Fruit fly (Drosophila melanogaster) whole organism, prepupa: ENCODE measurements around the gene TkR99D.
"Not testable (repeated sequence)": the region's sequence is repeated elsewhere in the genome, so short reads cannot be mapped to it uniquely, and the experiment has no call there.

Experiments used
- CG10631 ChIP-seq: fragments of 200-800 bp; sonication (Bioruptor generic); optimal IDR thresholded peaks from 2 replicates; lab custom pipeline; 2016; ENCODE audit warnings: missing biosample characterization, missing genetic modification characterization
- CG10669 ChIP-seq: fragments of 200-800 bp; sonication (Bioruptor generic); optimal IDR thresholded peaks from 3 replicates; lab custom pipeline; 2018; ENCODE audit warnings: missing biosample characterization, mild to moderate bottlenecking, missing genetic modification characterization, moderate library complexity
- CG11294 ChIP-seq: fragments of 200-800 bp; sonication (Bioruptor generic); IDR thresholded peaks from 2 replicates; pipeline ENCODE4 v1.3.6; 2022; ENCODE audit warnings: missing biosample characterization, missing genetic modification characterization
- CG11762 ChIP-seq: fragments of 200-800 bp; sonication (Bioruptor generic); optimal IDR thresholded peaks from 3 replicates; lab custom pipeline; 2016; ENCODE audit warnings: missing biosample characterization, missing genetic modification characterization; ENCODE audit not compliant: insufficient read depth
- CG15336 ChIP-seq: fragments of 200-800 bp; sonication (Bioruptor generic); IDR thresholded peaks from 2 replicates; pipeline ENCODE4 v1.3.6; 2022; ENCODE audit warnings: missing biosample characterization, missing genetic modification characterization
- CG1621 ChIP-seq: fragments of 200-800 bp; sonication (Bioruptor generic); optimal IDR thresholded peaks from 3 replicates; lab custom pipeline; 2018; ENCODE audit warnings: missing biosample characterization, mild to moderate bottlenecking, missing genetic modification characterization
- CG16779 ChIP-seq: fragments of 200-800 bp; sonication (Bioruptor generic); optimal IDR thresholded peaks from 3 replicates; lab custom pipeline; 2017; ENCODE audit warnings: missing biosample characterization, mild to moderate bottlenecking, missing genetic modification characterization
- CG3032 ChIP-seq: fragments of 200-800 bp; optimal IDR thresholded peaks from 2 replicates; lab custom pipeline; 2019; ENCODE audit warnings: missing biosample characterization, mild to moderate bottlenecking, missing genetic modification characterization, moderate library complexity
- CG34406 ChIP-seq: fragments of 200-800 bp; sonication (Bioruptor generic); optimal IDR thresholded peaks from 3 replicates; lab custom pipeline; 2016; ENCODE audit warnings: missing biosample characterization, missing genetic modification characterization
- CG3919 ChIP-seq: fragments of 200-800 bp; sonication (Bioruptor generic); optimal IDR thresholded peaks from 3 replicates; lab custom pipeline; 2016; ENCODE audit warnings: missing biosample characterization, missing genetic modification characterization
- CG6163 ChIP-seq: fragments of 200-800 bp; sonication (Bioruptor generic); IDR thresholded peaks from 3 replicates; pipeline ENCODE4 v1.3.6; 2022; ENCODE audit warnings: missing biosample characterization, missing genetic modification characterization
- CG6276 ChIP-seq: fragments of 200-800 bp; sonication (Bioruptor generic); optimal IDR thresholded peaks from 2 replicates; lab custom pipeline; 2017; ENCODE audit warnings: missing biosample characterization, mild to moderate bottlenecking, missing genetic modification characterization
- CG6792 ChIP-seq: fragments of 200-800 bp; sonication (Bioruptor generic); optimal IDR thresholded peaks from 3 replicates; lab custom pipeline; 2016; ENCODE audit warnings: missing biosample characterization, missing genetic modification characterization
- CG6808 ChIP-seq: fragments of 200-800 bp; sonication (Bioruptor generic); optimal IDR thresholded peaks from 3 replicates; lab custom pipeline; 2017; ENCODE audit warnings: missing biosample characterization, missing genetic modification characterization, mild to moderate bottlenecking, moderate library complexity, missing genetic modification reagents
- CG6854 ChIP-seq: fragments of 200-800 bp; sonication (Bioruptor generic); optimal IDR thresholded peaks from 2 replicates; lab custom pipeline; 2017; ENCODE audit warnings: missing biosample characterization, mild to moderate bottlenecking, missing genetic modification characterization
- CG8119 ChIP-seq: fragments of 200-800 bp; sonication (Bioruptor generic); IDR thresholded peaks from 3 replicates; pipeline ENCODE4 v1.3.6; 2022; ENCODE audit warnings: missing biosample characterization, missing genetic modification characterization
- CG8319 ChIP-seq: fragments of 200-800 bp; sonication (Bioruptor generic); optimal IDR thresholded peaks from 3 replicates; lab custom pipeline; 2016; ENCODE audit warnings: missing biosample characterization, missing genetic modification characterization
- Eip93F ChIP-seq: fragments of 200-800 bp; sonication (Bioruptor generic); optimal IDR thresholded peaks from 2 replicates; lab custom pipeline; 2016; ENCODE audit warnings: missing biosample characterization, mild to moderate bottlenecking, missing genetic modification characterization
- Hr38 ChIP-seq: sonication (Bioruptor generic); optimal IDR thresholded peaks from 2 replicates; lab custom pipeline; 2016; ENCODE audit warnings: missing biosample characterization, missing genetic modification characterization
- Lpt ChIP-seq: fragments of 200-800 bp; sonication (Bioruptor generic); optimal IDR thresholded peaks from 3 replicates; lab custom pipeline; 2016; ENCODE audit warnings: missing biosample characterization, missing genetic modification characterization
- Met ChIP-seq: fragments of 200-800 bp; sonication (Bioruptor generic); optimal IDR thresholded peaks from 3 replicates; lab custom pipeline; 2016; ENCODE audit warnings: missing biosample characterization, missing genetic modification characterization
- OdsH ChIP-seq: fragments of 200-800 bp; sonication (Bioruptor generic); optimal IDR thresholded peaks from 3 replicates; lab custom pipeline; 2016; ENCODE audit warnings: missing biosample characterization, missing genetic modification characterization
- Smox ChIP-seq: fragments of 200-800 bp; sonication (Bioruptor generic); optimal IDR thresholded peaks from 3 replicates; lab custom pipeline; 2016; ENCODE audit warnings: missing biosample characterization, missing genetic modification characterization
- Sox102F ChIP-seq: fragments of 200-800 bp; sonication (Bioruptor generic); optimal IDR thresholded peaks from 2 replicates; lab custom pipeline; 2016; ENCODE audit warnings: missing biosample characterization, mild to moderate bottlenecking, missing genetic modification characterization
- Sox14 ChIP-seq: fragments of 200-800 bp; sonication (Bioruptor generic); optimal IDR thresholded peaks from 3 replicates; lab custom pipeline; 2016; ENCODE audit warnings: missing biosample characterization, missing genetic modification characterization
- Sox15 ChIP-seq: fragments of 200-800 bp; sonication (Bioruptor generic); optimal IDR thresholded peaks from 3 replicates; lab custom pipeline; 2016; ENCODE audit warnings: missing biosample characterization, missing genetic modification characterization
- achi ChIP-seq: fragments of 200-800 bp; sonication (Bioruptor generic); optimal IDR thresholded peaks from 3 replicates; lab custom pipeline; 2016; ENCODE audit warnings: missing biosample characterization, missing genetic modification characterization
- fd59A ChIP-seq: fragments of 200-800 bp; sonication (Bioruptor generic); optimal IDR thresholded peaks from 2 replicates; lab custom pipeline; 2017; ENCODE audit warnings: missing biosample characterization, mild to moderate bottlenecking, missing genetic modification characterization, missing genetic modification reagents
- lz ChIP-seq: fragments of 200-800 bp; sonication (Bioruptor generic); optimal IDR thresholded peaks from 3 replicates; lab custom pipeline; 2016; ENCODE audit warnings: missing biosample characterization, missing genetic modification characterization
- net ChIP-seq: fragments of 200-800 bp; sonication (Bioruptor generic); optimal IDR thresholded peaks from 3 replicates; lab custom pipeline; 2016; ENCODE audit warnings: missing biosample characterization, missing genetic modification characterization

The TkR99D gene

DNA sequence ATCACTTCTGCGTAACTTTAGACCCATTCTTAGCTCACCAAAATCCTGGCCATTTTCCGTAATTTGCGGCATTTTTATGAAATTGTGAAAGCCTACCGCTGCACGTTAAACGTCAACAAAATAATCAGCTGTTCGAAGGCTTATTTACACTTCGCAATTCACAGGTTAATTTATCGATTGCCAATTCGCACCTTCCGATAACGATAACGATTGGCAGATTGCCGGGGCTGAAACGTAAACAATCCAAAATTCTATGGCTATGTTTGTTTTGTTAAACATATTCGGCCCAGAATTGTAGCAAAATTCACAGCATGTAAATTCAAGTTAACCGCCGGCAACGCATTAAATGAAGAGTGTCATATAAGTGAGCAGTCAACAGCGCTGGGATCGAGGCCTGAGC, 33.5 kb downstream of the TkR99D start, which contains the start of the genes eIF2Balpha and Vps13B:
TSS of gene eIF2Balpha (minus strand) at position 133 of the 400 bp plus-strand sequence.
TSS of gene Vps13B (plus strand) at position 223 of the 400 bp plus-strand sequence.
- TF ChIP-seq achi (GFP tag; lab: Kevin White, UChicago) (no peak), CG6854 (GFP tag; lab: Kevin White, UChicago) (no peak), CG10669 (GFP tag; lab: Kevin White, UChicago) (no peak), fd59A (GFP tag; lab: Kevin White, UChicago) (no peak), CG3919 (GFP tag; lab: Kevin White, UChicago) (no peak), Smox (GFP tag; lab: Kevin White, UChicago) (no peak), Sox15 (GFP tag; lab: Kevin White, UChicago) (no peak), CG11762 (no peak), Sox14 (no peak), CG16779 (tag; lab: Kevin White, UChicago) (no peak), Lpt (GFP tag; lab: Kevin White, UChicago) (no peak), CG11294 (no peak), CG34406 (GFP tag; lab: Kevin White, UChicago) (no peak), lz (GFP tag; lab: Kevin White, UChicago) (no peak)
- TF ChIP-seq, all 60 proteins: peak for 0

DNA sequence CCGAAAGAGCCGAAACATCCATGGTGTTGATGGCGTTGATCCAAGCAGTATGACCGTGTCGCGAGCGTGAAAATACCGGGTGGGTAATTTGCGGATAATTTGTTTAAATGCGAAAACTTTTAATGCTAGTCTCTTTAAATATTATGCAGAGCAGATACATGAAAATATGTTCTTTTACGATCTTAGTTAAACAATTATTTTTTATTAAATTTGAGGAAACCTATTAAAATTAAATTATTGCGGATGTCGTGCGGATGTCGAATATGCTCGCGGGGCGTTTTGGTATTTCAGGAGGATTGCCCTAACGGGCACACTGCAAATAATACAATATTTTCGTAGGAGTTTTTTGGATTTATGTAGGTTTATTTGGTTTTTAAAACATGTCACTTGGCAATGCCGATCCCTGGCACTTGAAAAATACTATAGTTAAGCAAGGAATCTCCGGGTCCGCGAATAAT, 36.2 kb downstream of the TkR99D start, which contains the start of the genes Cog7, CG42557 and CG42558:
TSS of gene Cog7 (minus strand) at position 51 of the 458 bp plus-strand sequence.
TSS of gene CG42557 (plus strand) at position 281 of the 458 bp plus-strand sequence.
TSS of gene CG42558 (plus strand) at position 281 of the 458 bp plus-strand sequence.
- no peak for TF ChIP-seq CG3032 (tag; lab: Kevin White, UChicago)
- TF ChIP-seq CG8119 (GFP tag; lab: Robert Waterston, UW) = no peak

DNA sequence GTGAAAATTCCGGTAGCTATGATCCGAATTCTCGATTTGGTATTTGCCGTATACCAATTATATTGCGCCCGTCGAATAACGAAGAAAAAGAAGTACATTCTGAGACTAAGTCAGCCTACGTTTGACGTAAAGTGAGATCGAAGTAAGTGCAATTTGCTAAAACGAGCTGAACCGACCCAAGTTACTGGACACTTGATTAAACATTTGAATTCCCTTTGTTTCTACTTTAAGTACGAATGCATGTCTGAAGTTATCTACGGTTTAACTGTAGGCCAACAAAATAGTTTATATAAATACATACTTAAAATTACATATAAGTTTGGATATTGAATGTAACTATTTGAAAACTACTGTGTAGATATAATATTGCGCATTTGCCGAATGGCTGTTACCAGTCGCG, 39.0 kb downstream of the TkR99D start, which contains the start of gene alpha-Man-Ic:
TSS of gene alpha-Man-Ic (minus strand) at position 101 of the 400 bp plus-strand sequence.
- TF ChIP-seq CG6808 (GFP tag; lab: Kevin White, UChicago) (no peak), net (no peak)

DNA sequence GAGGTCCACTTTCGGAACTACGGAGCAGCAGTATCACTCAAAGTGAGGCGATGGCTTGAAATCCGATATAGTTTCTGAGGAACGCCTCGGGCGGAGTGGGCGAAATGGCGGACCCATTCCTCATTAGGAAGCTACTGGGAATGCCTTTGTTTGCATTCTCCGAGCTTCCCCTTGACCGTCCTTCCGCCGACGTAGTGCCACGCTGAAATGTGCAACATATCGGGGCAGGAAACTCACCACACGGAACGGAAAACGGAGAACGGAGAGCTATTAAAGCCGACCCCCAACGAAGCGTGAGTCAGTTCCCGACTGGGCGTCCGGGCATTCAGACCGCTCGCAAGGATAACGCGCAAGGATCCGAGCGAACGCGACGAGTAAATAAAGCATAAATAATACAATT, 42.3 kb downstream of the TkR99D start, which contains the start of gene CG15522:
TSS of gene CG15522 (plus strand) at position 301 of the 400 bp plus-strand sequence.
- no peak for TF ChIP-seq Eip93F (GFP tag; lab: Kevin White, UChicago)
- TF ChIP-seq CG11294 = no peak

DNA sequence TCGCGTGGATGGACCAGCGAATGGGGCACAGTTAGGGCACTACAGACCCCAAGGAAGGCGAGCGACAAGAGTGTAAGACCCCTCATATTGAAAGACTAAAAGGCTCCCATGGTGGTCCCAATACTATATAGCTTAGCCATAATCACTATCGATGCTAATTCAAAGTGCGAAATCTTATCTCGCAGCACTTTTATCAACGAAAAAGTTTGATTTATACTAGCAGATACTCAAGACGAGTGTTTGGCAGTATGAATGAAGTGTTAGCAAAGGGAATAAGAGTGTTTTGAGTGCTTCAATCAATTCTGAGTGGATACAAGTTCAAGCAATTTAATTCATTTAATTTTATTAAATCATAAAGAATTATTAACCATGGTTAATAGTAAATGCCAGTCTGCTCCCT, 43.2 kb downstream of the TkR99D start, which contains the start of gene Jon99Ci:
TSS of gene Jon99Ci (minus strand) at position 101 of the 400 bp plus-strand sequence.
- no peak for TF ChIP-seq Met (GFP tag; lab: Kevin White, UChicago)
- TF ChIP-seq CG10631 = no peak
- no peak for TF ChIP-seq CG6163
- TF ChIP-seq CG1621 (tag; lab: Kevin White, UChicago) = no peak
- no peak for TF ChIP-seq Eip93F (GFP tag; lab: Kevin White, UChicago)
- no peak for TF ChIP-seq CG16779 (tag; lab: Kevin White, UChicago)
- no peak for TF ChIP-seq Hr38 (GFP tag; lab: Kevin White, UChicago)
- no peak for TF ChIP-seq CG15336 (GFP tag; lab: Robert Waterston, UW)
- no peak for TF ChIP-seq Sox102F (GFP tag; lab: Kevin White, UChicago)
- no peak for TF ChIP-seq CG8319 (GFP tag; lab: Kevin White, UChicago)
- TF ChIP-seq OdsH (GFP tag; lab: Kevin White, UChicago) = no peak
- TF ChIP-seq fd59A (GFP tag; lab: Kevin White, UChicago) = no peak

DNA sequence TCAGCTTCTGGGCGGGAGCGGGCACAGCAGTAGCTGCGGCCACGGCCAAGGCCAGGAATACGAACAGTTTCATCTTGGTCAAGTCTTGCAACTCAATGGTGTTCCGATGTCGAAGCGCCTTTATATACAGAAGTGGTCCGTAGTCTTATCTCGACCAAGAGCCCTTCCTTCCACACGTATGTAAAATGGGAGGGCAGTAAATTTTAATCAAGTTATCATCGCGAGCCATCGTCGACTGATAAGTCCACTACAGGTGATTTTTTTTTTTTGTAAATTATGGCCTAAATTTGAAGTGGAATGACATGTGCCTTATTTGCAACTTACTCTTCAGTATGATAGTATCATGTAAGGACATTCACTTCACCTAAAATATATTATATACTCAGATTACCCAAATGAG, 44.7 kb downstream of the TkR99D start, which contains the start of gene Jon99Cii:
TSS of gene Jon99Cii (minus strand) at position 101 of the 400 bp plus-strand sequence.
- not testable (repeated sequence) for TF ChIP-seq Met, CG6792, CG6276 (GFP tag; lab: Kevin White, UChicago)
- TF ChIP-seq, all 60 proteins: peak for 0; not testable (repeated sequence) for 60
